Worm (Caenorhabditis elegans) whole organism, L4/young adult: ENCODE measurements around the gene fbxb-104.
A peak's percentile ranks its signal among the peaks of the same experiment; 100 is the strongest.

ENCODE experiments used
- W03F9.2 ChIP-seq: fragments of 150-350 bp; optimal IDR thresholded peaks from 2 replicates; lab custom pipeline; 2014; ENCODE audit warnings: missing biosample characterization, missing genetic modification characterization
- him-1 ChIP-seq: sonication (generic microtip); optimal IDR thresholded peaks from 2 replicates; lab custom pipeline; 2016; ENCODE audit warnings: missing genotype, missing genetic modification reagents, missing genetic modification characterization, missing compliant biosample characterization

DNA sequence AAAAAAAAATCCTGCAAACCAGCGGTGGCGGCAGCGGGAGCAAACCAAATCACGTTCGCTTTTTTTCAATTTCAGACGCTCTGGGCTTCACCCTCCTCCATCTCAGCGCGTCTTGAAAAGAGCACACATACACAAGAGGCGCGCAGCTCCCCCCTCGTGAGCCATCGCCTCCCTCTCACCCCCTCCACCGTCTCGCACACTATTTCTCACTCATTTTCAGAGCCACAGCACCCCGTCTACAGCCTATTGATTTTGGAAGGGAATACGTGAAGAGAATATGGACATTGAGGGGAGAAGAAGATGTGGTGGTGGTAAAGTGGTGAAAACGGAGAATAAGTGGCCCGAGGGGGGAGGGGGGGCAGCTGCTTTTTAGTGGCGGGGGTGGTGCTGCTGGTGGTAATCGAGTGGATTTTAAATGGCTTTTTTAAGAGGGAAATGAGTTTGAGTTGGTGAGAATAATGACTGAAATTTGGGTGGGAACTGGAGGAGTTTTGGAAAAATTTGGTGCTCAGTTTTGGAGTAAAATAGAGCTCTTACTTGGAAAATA is 48.8 kb downstream of the fbxb-104 start:
- TF ChIP-seq W03F9.2 (tag; lab: Kevin White, UChicago) (no peak), him-1 (tag; lab: Kevin White, UChicago) (peak; percentile 84)
